Worm (Caenorhabditis elegans) whole organism, L2 larva: Measurements from ENCODE around the gene C33C12.1.
A peak's percentile ranks its signal among the peaks of the same experiment; 100 is the strongest.

Source experiments
- C34F6.9 ChIP-seq: fragments of 150-350 bp; optimal IDR thresholded peaks from 2 replicates; lab custom pipeline; 2014; ENCODE audit warnings: missing biosample characterization, missing genetic modification characterization
- F13H6.1 ChIP-seq: sonication (generic microtip); optimal IDR thresholded peaks from 2 replicates; lab custom pipeline; 2016; ENCODE audit warnings: missing genetic modification characterization, missing compliant biosample characterization
- R02D3.7 ChIP-seq: fragments of 150-350 bp; optimal IDR thresholded peaks from 2 replicates; lab custom pipeline; 2014; ENCODE audit warnings: missing biosample characterization, missing genetic modification characterization
- ZK546.5 ChIP-seq: sonication (generic microtip); optimal IDR thresholded peaks from 2 replicates; lab custom pipeline; 2017; ENCODE audit warnings: missing biosample characterization, missing genetic modification characterization
- alr-1 ChIP-seq: fragments of 150-350 bp; optimal IDR thresholded peaks from 2 replicates; lab custom pipeline; 2014; ENCODE audit warnings: missing biosample characterization, missing genetic modification characterization
- aly-2 ChIP-seq: fragments of 150-350 bp; optimal IDR thresholded peaks from 2 replicates; lab custom pipeline; 2014; ENCODE audit warnings: missing biosample characterization, missing genetic modification characterization
- blmp-1 ChIP-seq: sonication (generic microtip); optimal IDR thresholded peaks from 2 replicates; lab custom pipeline; 2017; ENCODE audit warnings: missing genetic modification characterization, mild to moderate bottlenecking, missing compliant biosample characterization, antibody characterized with exemption, moderate library complexity; ENCODE audit not compliant: insufficient read depth
- ceh-16 ChIP-seq: fragments of 150-350 bp; optimal IDR thresholded peaks from 2 replicates; lab custom pipeline; 2014; ENCODE audit warnings: missing biosample characterization, missing genetic modification characterization
- ceh-82 ChIP-seq: fragments of 150-350 bp; optimal IDR thresholded peaks from 2 replicates; lab custom pipeline; 2014; ENCODE audit warnings: missing biosample characterization, missing genetic modification characterization
- crh-2 ChIP-seq: sonication (generic microtip); optimal IDR thresholded peaks from 2 replicates; lab custom pipeline; 2017; ENCODE audit warnings: missing biosample characterization, missing genetic modification characterization
- egl-27 ChIP-seq: sonication (generic microtip); optimal IDR thresholded peaks from 3 replicates; lab custom pipeline; 2017; ENCODE audit warnings: missing biosample characterization, missing genetic modification reagents, missing genetic modification characterization
- elt-1 ChIP-seq: fragments of 150-350 bp; optimal IDR thresholded peaks from 2 replicates; lab custom pipeline; 2014; ENCODE audit warnings: missing biosample characterization, missing genetic modification characterization
- elt-3 ChIP-seq: sonication (generic microtip); optimal IDR thresholded peaks from 2 replicates; lab custom pipeline; 2017; ENCODE audit warnings: missing biosample characterization, missing genetic modification characterization
- gmeb-1 ChIP-seq: fragments of 150-350 bp; optimal IDR thresholded peaks from 2 replicates; lab custom pipeline; 2014; ENCODE audit warnings: missing biosample characterization, missing genetic modification characterization
- lin-11 ChIP-seq: fragments of 150-350 bp; sonication (generic microtip); optimal IDR thresholded peaks from 2 replicates; lab custom pipeline; 2014; ENCODE audit warnings: missing biosample characterization, missing genetic modification characterization, inconsistent platforms, mixed read lengths
- lin-13 ChIP-seq: fragments of 150-350 bp; optimal IDR thresholded peaks from 2 replicates; lab custom pipeline; 2014; ENCODE audit warnings: missing biosample characterization, missing genetic modification reagents, missing genetic modification characterization
- lin-39 ChIP-seq: fragments of 150-350 bp; optimal IDR thresholded peaks from 2 replicates; lab custom pipeline; 2014; ENCODE audit warnings: missing biosample characterization, missing genetic modification reagents, missing genetic modification characterization
- lsy-2 ChIP-seq, 2 experiments: fragments of 150-350 bp in 1 of 2; sonication (generic microtip) in 1 of 2; optimal IDR thresholded peaks; 2 replicates each; lab custom pipeline; 2014 to 2017; ENCODE audit warnings: missing biosample characterization in 2 of 2, missing genetic modification characterization in 2 of 2
- mab-5 ChIP-seq: fragments of 150-350 bp; optimal IDR thresholded peaks from 2 replicates; lab custom pipeline; 2014; ENCODE audit warnings: missing biosample characterization, missing genetic modification characterization
- mbf-1 ChIP-seq: sonication (generic microtip); optimal IDR thresholded peaks from 2 replicates; lab custom pipeline; 2017; ENCODE audit warnings: missing biosample characterization, missing genetic modification characterization
- nhr-12 ChIP-seq: fragments of 150-350 bp; optimal IDR thresholded peaks from 2 replicates; lab custom pipeline; 2014; ENCODE audit warnings: missing biosample characterization, missing genetic modification characterization
- nhr-129 ChIP-seq: fragments of 150-350 bp; optimal IDR thresholded peaks from 2 replicates; lab custom pipeline; 2014; ENCODE audit warnings: missing biosample characterization, missing genetic modification characterization
- nhr-23 ChIP-seq: fragments of 150-350 bp; optimal IDR thresholded peaks from 2 replicates; lab custom pipeline; 2014; ENCODE audit warnings: missing biosample characterization, missing genetic modification reagents, missing genetic modification characterization
- nhr-6 ChIP-seq: fragments of 150-350 bp; optimal IDR thresholded peaks from 2 replicates; lab custom pipeline; 2014; ENCODE audit warnings: missing biosample characterization, missing genetic modification characterization
- nhr-77 ChIP-seq: fragments of 150-350 bp; optimal IDR thresholded peaks from 2 replicates; lab custom pipeline; 2014; ENCODE audit warnings: missing biosample characterization, missing genetic modification characterization
- peb-1 ChIP-seq: fragments of 150-350 bp; optimal IDR thresholded peaks from 2 replicates; lab custom pipeline; 2014; ENCODE audit warnings: missing biosample characterization, missing genetic modification characterization
- skn-1 ChIP-seq: sonication (generic microtip); optimal IDR thresholded peaks from 2 replicates; lab custom pipeline; 2017; ENCODE audit warnings: missing biosample characterization, missing genetic modification characterization
- sma-3 ChIP-seq: sonication (generic microtip); optimal IDR thresholded peaks from 2 replicates; lab custom pipeline; 2016; ENCODE audit warnings: missing genetic modification reagents, missing genetic modification characterization, missing compliant biosample characterization
- unc-39 ChIP-seq: fragments of 150-350 bp; optimal IDR thresholded peaks from 2 replicates; lab custom pipeline; 2014; ENCODE audit warnings: missing biosample characterization, missing genetic modification characterization
- unc-55 ChIP-seq: fragments of 150-350 bp; sonication (generic microtip); optimal IDR thresholded peaks from 3 replicates; lab custom pipeline; 2014; ENCODE audit warnings: missing biosample characterization, missing genetic modification reagents, missing genetic modification characterization
- ztf-1 ChIP-seq: fragments of 200-800 bp; sonication (Bioruptor generic); conservative IDR thresholded peaks from 2 replicates; pipeline ENCODE4 v1.3.6; 2022; ENCODE audit warnings: missing genetic modification characterization, missing compliant biosample characterization
- ztf-11 ChIP-seq: sonication (generic microtip); optimal IDR thresholded peaks from 2 replicates; lab custom pipeline; 2017; ENCODE audit warnings: missing biosample characterization, missing genetic modification characterization
- ztf-4 ChIP-seq: fragments of 150-350 bp; optimal IDR thresholded peaks from 2 replicates; lab custom pipeline; 2014; ENCODE audit warnings: missing biosample characterization, missing genetic modification characterization

The C33C12.1 gene

ce11 chrII:2216940-2217664 is 19.1 kb downstream of the C33C12.1 start:
- TF ChIP-seq nhr-23 (tag; lab: Kevin White, UChicago) (no peak), lin-13 (GFP tag; lab: Kevin White, UChicago) (no peak), ztf-11 (tag; lab: Kevin White, UChicago) (no peak), blmp-1 (tag; lab: Kevin White, UChicago) (no peak), nhr-6 (tag; lab: Kevin White, UChicago) (no peak), ztf-1 (GFP tag; lab: Robert Waterston, UW) (no peak), elt-3 (no peak), ZK546.5 (tag; lab: Kevin White, UChicago) (no peak), nhr-77 (tag; lab: Kevin White, UChicago) (no peak), unc-39 (tag; lab: Kevin White, UChicago) (no peak), aly-2 (tag; lab: Kevin White, UChicago) (no peak), lin-11 (no peak), nhr-129 (no peak)

- TF ChIP-seq lin-11 (peak; percentile 40), nhr-129 (peak; percentile 44), gmeb-1 (no peak), skn-1 (tag; lab: Kevin White, UChicago) (no peak), lsy-2 (tag; optimal IDR thresholded peaks at IDR 0.05; lab: Kevin White, UChicago) (peak; percentile 19 to 61), lin-13 (GFP tag; lab: Kevin White, UChicago) (peak; percentile 35), egl-27 (tag; lab: Kevin White, UChicago) (no peak), F13H6.1 (tag; lab: Kevin White, UChicago) (peak; percentile 25), C34F6.9 (peak; percentile 54), unc-55 (GFP tag; lab: Kevin White, UChicago) (peak; percentile 82), lin-39 (no peak), nhr-6 (tag; lab: Kevin White, UChicago) (no peak)
- TF ChIP-seq, all 48 proteins: peak for 7
Observed at ce11 chrII:2219880-2220279, 21.8 kb downstream of the C33C12.1 start, which contains the start of gene Y59C2A.3. Gene Y59C2A.3 (minus strand): TSS chrII:2219921.

ce11 chrII:2221196-2221896 is 23.3 kb downstream of the C33C12.1 start:
- TF ChIP-seq nhr-77 (tag; lab: Kevin White, UChicago) (no peak), sma-3 (no peak), mab-5 (tag; lab: Kevin White, UChicago) (no peak), ztf-4 (tag; lab: Kevin White, UChicago) (no peak), R02D3.7 (no peak), unc-55 (GFP tag; lab: Kevin White, UChicago) (no peak), unc-39 (tag; lab: Kevin White, UChicago) (no peak), peb-1 (tag; lab: Kevin White, UChicago) (no peak), elt-3 (no peak), ceh-16 (tag; lab: Kevin White, UChicago) (no peak)

ce11 chrII:2223467-2223866 is 25.4 kb downstream of the C33C12.1 start, which contains the start of gene cbs-2:
Gene cbs-2 (minus strand): TSS chrII:2223567.
- TF ChIP-seq aly-2 (tag; lab: Kevin White, UChicago) (no peak), nhr-12 (tag; lab: Kevin White, UChicago) (no peak), lin-13 (GFP tag; lab: Kevin White, UChicago) (no peak), egl-27 (tag; lab: Kevin White, UChicago) (no peak), mbf-1 (tag; lab: Kevin White, UChicago) (no peak), elt-1 (tag; lab: Kevin White, UChicago) (no peak), alr-1 (tag; lab: Kevin White, UChicago) (no peak), lin-11 (no peak), sma-3 (no peak), lin-39 (no peak), ZK546.5 (tag; lab: Kevin White, UChicago) (no peak), F13H6.1 (tag; lab: Kevin White, UChicago) (no peak), crh-2 (tag; lab: Kevin White, UChicago) (no peak), ceh-82 (tag; lab: Kevin White, UChicago) (no peak)
